Fruit fly (Drosophila melanogaster) whole organism, wandering third instar larva: ENCODE results near the gene CG7556.
A peak's percentile ranks its signal among the peaks of the same experiment; 100 is the strongest.

Source experiments
- Abd-B ChIP-seq: fragments of >200 bp; optimal IDR thresholded peaks from 2 replicates; lab custom pipeline; 2017; ENCODE audit warnings: missing biosample characterization, missing genetic modification characterization
- CG32264 ChIP-seq: fragments of 200-800 bp; sonication (Bioruptor generic); optimal IDR thresholded peaks from 2 replicates; lab custom pipeline; 2016; ENCODE audit warnings: missing biosample characterization, missing genetic modification characterization
- CG9705 ChIP-seq: fragments of 200-800 bp; sonication (Bioruptor generic); optimal IDR thresholded peaks from 2 replicates; lab custom pipeline; 2018; ENCODE audit warnings: missing biosample characterization, mild to moderate bottlenecking, missing genetic modification characterization
- CrebA ChIP-seq: fragments of 200-800 bp; sonication (Bioruptor generic); optimal IDR thresholded peaks from 2 replicates; lab custom pipeline; 2016; ENCODE audit warnings: missing biosample characterization, mild to moderate bottlenecking, missing genetic modification characterization, borderline replicate concordance
- Dfd ChIP-seq: fragments of >200 bp; optimal IDR thresholded peaks from 2 replicates; lab custom pipeline; 2017; ENCODE audit warnings: missing biosample characterization, missing genetic modification characterization
- Dif ChIP-seq: fragments of 200-275, 200-300 bp; sonication (Bioruptor generic); optimal IDR thresholded peaks from 2 replicates; lab custom pipeline; 2018; ENCODE audit warnings: missing biosample characterization, missing genetic modification characterization; ENCODE audit not compliant: partially characterized antibody
- GATAd ChIP-seq: sonication (Bioruptor generic); optimal IDR thresholded peaks from 2 replicates; lab custom pipeline; 2016; ENCODE audit warnings: missing biosample characterization, missing genetic modification characterization
- HLH106 ChIP-seq: fragments of 200-800 bp; optimal IDR thresholded peaks from 3 replicates; lab custom pipeline; 2019; ENCODE audit warnings: missing biosample characterization, mild to moderate bottlenecking, missing genetic modification characterization, moderate library complexity
- Hnf4 ChIP-seq: fragments of 200-800 bp; sonication (Bioruptor generic); optimal IDR thresholded peaks from 2 replicates; lab custom pipeline; 2016; ENCODE audit warnings: missing biosample characterization, mild to moderate bottlenecking, missing genetic modification characterization
- Hr78 ChIP-seq: fragments of >200 bp; optimal IDR thresholded peaks from 2 replicates; lab custom pipeline; 2017; ENCODE audit warnings: missing biosample characterization, missing genetic modification characterization
- Hr83 ChIP-seq: fragments of 200-300 bp; sonication (Bioruptor generic); optimal IDR thresholded peaks from 2 replicates; lab custom pipeline; 2016; ENCODE audit warnings: missing biosample characterization, mild to moderate bottlenecking, missing genetic modification characterization, moderate library complexity; ENCODE audit not compliant: poor library complexity, severe bottlenecking
- Jra ChIP-seq: sonication (Bioruptor generic); optimal IDR thresholded peaks from 2 replicates; lab custom pipeline; 2016; ENCODE audit warnings: missing biosample characterization, missing genetic modification characterization
- Mio ChIP-seq: sonication (Bioruptor generic); optimal IDR thresholded peaks from 2 replicates; lab custom pipeline; 2016; ENCODE audit warnings: missing biosample characterization, missing genetic modification characterization
- Myc ChIP-seq: fragments of >200 bp; optimal IDR thresholded peaks from 2 replicates; lab custom pipeline; 2017
- N ChIP-seq: fragments of >200 bp; optimal IDR thresholded peaks from 2 replicates; lab custom pipeline; 2018; ENCODE audit warnings: missing biosample characterization, missing external identifiers, missing genetic modification characterization
- OdsH ChIP-seq: fragments of 200-800 bp; sonication (Bioruptor generic); optimal IDR thresholded peaks from 2 replicates; lab custom pipeline; 2016; ENCODE audit warnings: missing biosample characterization, mild to moderate bottlenecking, missing genetic modification characterization
- Rel ChIP-seq, 2 experiments: fragments of 200-800 bp; sonication (Bioruptor generic) in 1 of 2; optimal IDR thresholded peaks; 2 replicates in 1 of 2; 3 replicates in 1 of 2; lab custom pipeline; 2016 to 2019; ENCODE audit warnings: mild to moderate bottlenecking in 2 of 2, missing biosample characterization in 2 of 2, missing genetic modification characterization in 2 of 2, moderate library complexity in 1 of 2
- Sp1 ChIP-seq: fragments of 200-800 bp; sonication (Bioruptor generic); optimal IDR thresholded peaks from 3 replicates; lab custom pipeline; 2019; ENCODE audit warnings: missing biosample characterization, mild to moderate bottlenecking, missing genetic modification characterization, moderate library complexity
- Vsx2 ChIP-seq: fragments of 200-300, 225-300 bp; sonication (Bioruptor generic); optimal IDR thresholded peaks from 2 replicates; lab custom pipeline; 2018; ENCODE audit warnings: missing biosample characterization, missing genetic modification characterization; ENCODE audit not compliant: partially characterized antibody
- br ChIP-seq: fragments of 200-800 bp; sonication (Bioruptor generic); optimal IDR thresholded peaks from 2 replicates; lab custom pipeline; 2016; ENCODE audit warnings: missing biosample characterization, missing genetic modification characterization
- brk ChIP-seq: fragments of 200-800 bp; sonication (Bioruptor generic); optimal IDR thresholded peaks from 2 replicates; lab custom pipeline; 2016; ENCODE audit warnings: missing biosample characterization, mild to moderate bottlenecking, missing genetic modification characterization
- dl ChIP-seq, 2 experiments: fragments of 175-275, 200-275 bp in 1 of 2; fragments of 200-275 bp in 1 of 2; sonication (Bioruptor generic); optimal IDR thresholded peaks; lab custom pipeline; 2018; ENCODE audit warnings: mild to moderate bottlenecking in 2 of 2, missing biosample characterization in 2 of 2, missing genetic modification characterization in 2 of 2, moderate library complexity in 2 of 2; ENCODE audit not compliant: partially characterized antibody in 2 of 2, insufficient read depth in 1 of 2
- dmrt93B ChIP-seq: fragments of 200-800 bp; sonication (Bioruptor generic); optimal IDR thresholded peaks from 2 replicates; lab custom pipeline; 2018; ENCODE audit warnings: missing biosample characterization, mild to moderate bottlenecking, missing genetic modification characterization
- dsf ChIP-seq: sonication (Bioruptor generic); optimal IDR thresholded peaks from 2 replicates; lab custom pipeline; 2016; ENCODE audit warnings: missing biosample characterization, missing genetic modification characterization, borderline replicate concordance
- ey ChIP-seq: fragments of 200-800 bp; sonication (Bioruptor generic); optimal IDR thresholded peaks from 2 replicates; lab custom pipeline; 2016; ENCODE audit warnings: missing biosample characterization, missing genetic modification characterization
- foxo ChIP-seq, 2 experiments: fragments of 200-800 bp; sonication (Bioruptor generic); optimal IDR thresholded peaks; 2 replicates in 1 of 2; 3 replicates in 1 of 2; lab custom pipeline; 2016 to 2017; ENCODE audit warnings: missing biosample characterization in 2 of 2, missing genetic modification characterization in 2 of 2
- fru ChIP-seq: fragments of 200-800 bp; sonication (Bioruptor generic); optimal IDR thresholded peaks from 3 replicates; lab custom pipeline; 2016; ENCODE audit warnings: missing biosample characterization, mild to moderate bottlenecking, missing genetic modification characterization
- h ChIP-seq: fragments of 200-800 bp; sonication (Bioruptor generic); optimal IDR thresholded peaks from 3 replicates; lab custom pipeline; 2016; ENCODE audit warnings: missing biosample characterization, mild to moderate bottlenecking, missing genetic modification characterization
- jim ChIP-seq: fragments of 175-275, 200-325 bp; sonication (Bioruptor generic); optimal IDR thresholded peaks from 2 replicates; lab custom pipeline; 2016; ENCODE audit warnings: missing biosample characterization, mild to moderate bottlenecking, missing genetic modification characterization
- lola ChIP-seq: fragments of >200 bp; optimal IDR thresholded peaks from 2 replicates; lab custom pipeline; 2017; ENCODE audit warnings: missing biosample characterization, missing genetic modification characterization
- pan ChIP-seq: fragments of >200 bp; optimal IDR thresholded peaks from 2 replicates; lab custom pipeline; 2017
- psq ChIP-seq: fragments of 200-800 bp; sonication (Bioruptor generic); optimal IDR thresholded peaks from 3 replicates; lab custom pipeline; 2017; ENCODE audit warnings: missing biosample characterization, mild to moderate bottlenecking, missing genetic modification characterization, moderate library complexity
- rgr ChIP-seq: fragments of 200-800 bp; sonication (Bioruptor generic); optimal IDR thresholded peaks from 3 replicates; lab custom pipeline; 2016; ENCODE audit warnings: missing biosample characterization, mild to moderate bottlenecking, missing genetic modification characterization
- sage ChIP-seq: fragments of 200-800 bp; sonication (Bioruptor generic); optimal IDR thresholded peaks from 2 replicates; lab custom pipeline; 2016; ENCODE audit warnings: missing biosample characterization, mild to moderate bottlenecking, missing genetic modification characterization
- sv ChIP-seq: fragments of 200-800 bp; sonication (Bioruptor generic); optimal IDR thresholded peaks from 3 replicates; lab custom pipeline; 2016; ENCODE audit warnings: missing biosample characterization, missing genetic modification characterization
- tai ChIP-seq: sonication (Bioruptor generic); optimal IDR thresholded peaks from 2 replicates; lab custom pipeline; 2016; ENCODE audit warnings: missing biosample characterization, missing genetic modification characterization
- usp ChIP-seq: fragments of >200 bp; optimal IDR thresholded peaks from 2 replicates; lab custom pipeline; 2017; ENCODE audit warnings: missing biosample characterization, missing genetic modification characterization
- woc ChIP-seq: sonication (Bioruptor generic); optimal IDR thresholded peaks from 2 replicates; lab custom pipeline; 2016; ENCODE audit warnings: missing biosample characterization, mild to moderate bottlenecking, missing genetic modification characterization

Gene CG7556

DNA sequence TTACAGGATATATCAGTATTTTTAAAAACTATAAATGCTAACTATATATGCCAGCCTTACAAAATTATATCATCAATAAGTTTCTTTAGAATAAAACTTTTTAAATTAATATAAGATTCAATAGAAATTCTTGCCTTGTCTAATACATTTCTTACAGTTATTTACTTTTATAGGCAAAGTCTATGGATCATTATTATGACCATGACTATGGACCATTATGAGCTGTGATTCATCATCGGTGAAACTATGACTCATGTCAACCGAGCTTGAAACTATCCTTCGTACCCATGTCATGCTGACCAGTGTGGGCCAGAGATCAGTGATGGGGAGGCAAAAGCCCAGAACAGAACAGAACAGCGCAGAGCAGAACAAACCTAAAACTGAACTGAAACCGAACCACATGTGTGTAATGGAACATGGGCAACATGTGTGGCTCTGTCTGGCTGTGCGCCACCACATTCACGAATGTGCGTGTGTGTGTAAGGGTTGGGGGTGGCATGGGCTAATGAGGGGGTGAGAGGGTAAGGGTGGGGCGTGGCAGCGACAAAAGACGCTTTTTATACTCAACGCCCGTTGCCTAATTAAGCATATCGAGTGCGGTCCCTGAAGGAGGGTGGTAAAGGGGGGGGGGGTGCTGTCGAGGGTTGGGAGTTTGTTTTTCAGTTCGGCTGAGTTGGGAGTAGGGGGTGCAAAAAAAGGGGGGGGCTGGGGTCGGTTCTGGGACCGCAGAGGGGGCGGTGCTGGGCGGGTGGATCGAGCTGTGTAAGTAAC is 20.9 kb downstream of the CG7556 start:
- TF ChIP-seq Dfd (GFP tag; lab: Kevin White, UChicago): peak; percentile 81
- no peak for TF ChIP-seq woc

- TF ChIP-seq Rel (GFP tag; optimal IDR thresholded peaks at IDR 0.05; lab: Kevin White, UChicago) (no peak), Rel (tag; optimal IDR thresholded peaks at IDR 0.05; lab: Kevin White, UChicago) (peak; percentile 25), CrebA (GFP tag; lab: Kevin White, UChicago) (no peak)
These were observed 22.2 kb downstream of the CG7556 start for dm6 chrX:19157471-19157870.

DNA sequence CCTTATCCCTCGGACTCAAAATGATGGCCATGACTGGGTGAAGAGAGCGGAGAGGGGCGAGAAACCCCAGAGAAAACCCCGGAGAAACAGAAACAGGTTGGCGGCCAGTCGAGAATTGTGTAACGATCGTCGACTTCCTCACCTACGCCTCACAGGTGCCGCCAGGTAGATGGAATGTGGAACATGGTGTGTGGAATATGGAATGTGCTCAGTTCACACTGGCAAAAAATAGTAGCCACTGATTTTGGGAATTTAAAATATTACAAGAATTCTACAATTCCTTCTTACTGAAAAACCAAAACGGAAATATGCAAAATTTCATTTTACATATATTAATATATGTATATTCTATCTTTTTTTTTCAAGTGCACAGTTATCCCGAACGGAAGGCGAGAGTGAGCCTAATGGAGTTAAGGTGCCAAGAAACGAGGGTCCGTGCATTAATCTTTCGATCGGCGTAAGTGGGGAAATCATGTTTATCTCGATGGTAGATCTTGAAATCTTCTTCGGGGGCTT is 23.6 kb downstream of the CG7556 start:
- TF ChIP-seq Jra (peak; percentile 31), woc (peak; percentile 33), Dfd (GFP tag; lab: Kevin White, UChicago) (no peak), ey (GFP tag; lab: Kevin White, UChicago) (peak; percentile 79), Abd-B (no peak), Dif (GFP tag; lab: Kevin White, UChicago) (peak; percentile 61), CG9705 (peak; percentile 79), br (GFP tag; lab: Kevin White, UChicago) (peak; percentile 75), fru (GFP tag; lab: Kevin White, UChicago) (peak; percentile 89), HLH106 (tag; lab: Kevin White, UChicago) (peak; percentile 90), Myc (lab: Kevin White, UChicago) (no peak), h (GFP tag; lab: Kevin White, UChicago) (peak; percentile 88), CG32264 (no peak), CrebA (GFP tag; lab: Kevin White, UChicago) (no peak), Sp1 (GFP tag; lab: Kevin White, UChicago) (peak; percentile 91), N (GFP tag; lab: Kevin White, UChicago) (no peak), Vsx2 (peak; percentile 63), Rel (GFP tag; optimal IDR thresholded peaks at IDR 0.05; lab: Kevin White, UChicago) (peak; percentile 56), Rel (tag; optimal IDR thresholded peaks at IDR 0.05; lab: Kevin White, UChicago) (peak; percentile 89), rgr (GFP tag; lab: Kevin White, UChicago) (peak; percentile 89), OdsH (GFP tag; lab: Kevin White, UChicago) (peak; percentile 85), tai (no peak), Hr83 (GFP tag; lab: Kevin White, UChicago) (no peak), Hr78 (GFP tag; lab: Kevin White, UChicago) (no peak), sage (peak; percentile 77), usp (no peak), jim (GFP tag; lab: Kevin White, UChicago) (no peak), dsf (peak; percentile 27), sv (GFP tag; lab: Kevin White, UChicago) (peak; percentile 61), foxo (GFP tag; optimal IDR thresholded peaks at IDR 0.05; lab: Kevin White, UChicago) (peak in 1 of 2 experiments; percentile 89), brk (peak; percentile 83), Hnf4 (GFP tag; lab: Kevin White, UChicago) (peak; percentile 80), GATAd (no peak), psq (peak; percentile 85), dl (GFP tag; optimal IDR thresholded peaks at IDR 0.05; lab: Kevin White, UChicago; ENCODE audit: insufficient read depth in 1 of 2, partially characterized antibody in 2 of 2) (peak; percentile 16 to 30), dmrt93B (GFP tag; lab: Kevin White, UChicago) (peak; percentile 75), lola (GFP tag; lab: Kevin White, UChicago) (no peak), Mio (GFP tag; lab: Kevin White, UChicago) (no peak), pan (lab: Kevin White, UChicago) (no peak)
